Worm (Caenorhabditis elegans) whole organism, L2 larva: ENCODE measurements around the gene gtl-2.

Experiments
- alr-1 ChIP-seq: fragments of 150-350 bp; optimal IDR thresholded peaks from 2 replicates; lab custom pipeline; 2014; ENCODE audit warnings: missing biosample characterization, missing genetic modification characterization
- ama-1 ChIP-seq: fragments of 150-350 bp; optimal IDR thresholded peaks from 2 replicates; lab custom pipeline; 2018; ENCODE audit warnings: inconsistent platforms
- egl-27 ChIP-seq: sonication (generic microtip); optimal IDR thresholded peaks from 3 replicates; lab custom pipeline; 2017; ENCODE audit warnings: missing biosample characterization, missing genetic modification reagents, missing genetic modification characterization
- lsy-2 ChIP-seq, 2 experiments: fragments of 150-350 bp in 1 of 2; sonication (generic microtip) in 1 of 2; optimal IDR thresholded peaks; 2 replicates each; lab custom pipeline; 2014 to 2017; ENCODE audit warnings: missing biosample characterization in 2 of 2, missing genetic modification characterization in 2 of 2
- nhr-237 ChIP-seq: fragments of 150-350 bp; optimal IDR thresholded peaks from 2 replicates; lab custom pipeline; 2014; ENCODE audit warnings: missing biosample characterization, missing genetic modification characterization
- nhr-77 ChIP-seq: fragments of 150-350 bp; optimal IDR thresholded peaks from 2 replicates; lab custom pipeline; 2014; ENCODE audit warnings: missing biosample characterization, missing genetic modification characterization
- peb-1 ChIP-seq: fragments of 150-350 bp; optimal IDR thresholded peaks from 2 replicates; lab custom pipeline; 2014; ENCODE audit warnings: missing biosample characterization, missing genetic modification characterization

DNA sequence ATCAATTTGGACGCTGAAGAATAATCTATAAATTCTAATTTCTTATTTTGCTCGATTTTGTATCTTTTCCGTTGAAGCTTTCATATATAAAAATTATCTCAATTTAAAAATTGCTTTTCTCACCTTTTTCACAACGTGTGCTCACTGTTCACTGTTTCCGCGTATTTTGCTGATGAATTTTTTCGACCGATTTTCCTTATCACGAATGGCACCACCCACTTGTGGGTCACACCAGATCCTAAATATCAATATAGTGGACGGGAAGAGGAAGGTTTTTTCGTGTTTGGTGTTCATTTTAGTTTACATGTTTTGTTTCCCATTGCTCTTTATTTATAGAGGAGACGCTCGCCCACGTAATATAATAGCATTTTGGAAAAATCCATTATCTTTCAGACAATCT is 42.4 kb downstream of the gtl-2 start:
- TF ChIP-seq alr-1 (no peak), peb-1 (tag; lab: Kevin White, UChicago) (no peak), lsy-2 (tag; optimal IDR thresholded peaks at IDR 0.05; lab: Kevin White, UChicago) (no peak), egl-27 (tag; lab: Kevin White, UChicago) (no peak), ama-1 (lab: Kevin White, UChicago) (no peak), nhr-77 (tag; lab: Kevin White, UChicago) (no peak), nhr-237 (no peak)
